Worm (Caenorhabditis elegans) whole organism, mixed stage, embryonic: Measurements from ENCODE around the gene unc-70.
A peak's percentile ranks its signal among the peaks of the same experiment; 100 is the strongest.

Experiments
- M03D4.4 ChIP-seq: sonication (generic microtip); optimal IDR thresholded peaks from 2 replicates; lab custom pipeline; 2017; ENCODE audit warnings: mild to moderate bottlenecking, missing genetic modification characterization, missing compliant biosample characterization
- bed-3 ChIP-seq: fragments of 200-800 bp; sonication (Bioruptor generic); optimal IDR thresholded peaks from 3 replicates; lab custom pipeline; 2018; ENCODE audit warnings: mild to moderate bottlenecking, missing genetic modification characterization, moderate library complexity, missing compliant biosample characterization
- blmp-1 ChIP-seq: fragments of 150-350 bp; optimal IDR thresholded peaks from 2 replicates; lab custom pipeline; 2014; ENCODE audit warnings: missing biosample characterization, missing genetic modification characterization
- ceh-83 ChIP-seq: fragments of 200-800 bp; sonication (Bioruptor generic); optimal IDR thresholded peaks from 2 replicates; lab custom pipeline; 2018; ENCODE audit warnings: mild to moderate bottlenecking, missing genetic modification characterization, missing compliant biosample characterization
- ces-1 ChIP-seq: fragments of 150-350 bp; optimal IDR thresholded peaks from 2 replicates; lab custom pipeline; 2014; ENCODE audit warnings: missing biosample characterization, missing genetic modification reagents, missing genetic modification characterization
- cnd-1 ChIP-seq: fragments of 200-800 bp; sonication (Bioruptor generic); optimal IDR thresholded peaks from 2 replicates; lab custom pipeline; 2018; ENCODE audit warnings: mild to moderate bottlenecking, missing genetic modification characterization, missing compliant biosample characterization
- elt-1 ChIP-seq: sonication (generic microtip); optimal IDR thresholded peaks from 2 replicates; lab custom pipeline; 2017; ENCODE audit warnings: missing genetic modification characterization, mild to moderate bottlenecking, missing compliant biosample characterization, antibody characterized with exemption, moderate library complexity, borderline replicate concordance; ENCODE audit not compliant: insufficient read depth
- elt-3 ChIP-seq: fragments of 150-350 bp; optimal IDR thresholded peaks from 2 replicates; lab custom pipeline; 2014; ENCODE audit warnings: missing biosample characterization, missing genetic modification characterization
- flh-1 ChIP-seq: fragments of 200-800 bp; sonication (Bioruptor generic); optimal IDR thresholded peaks from 2 replicates; lab custom pipeline; 2018; ENCODE audit warnings: mild to moderate bottlenecking, missing genetic modification characterization, moderate library complexity, missing compliant biosample characterization
- ham-2 ChIP-seq: fragments of 200-800 bp; sonication (Bioruptor generic); optimal IDR thresholded peaks from 2 replicates; lab custom pipeline; 2018; ENCODE audit warnings: mild to moderate bottlenecking, missing genetic modification characterization, missing compliant biosample characterization
- lin-13 ChIP-seq: fragments of 150-350 bp; optimal IDR thresholded peaks from 2 replicates; lab custom pipeline; 2014; ENCODE audit warnings: missing biosample characterization, missing genetic modification characterization
- lin-32 ChIP-seq: fragments of 200-800 bp; sonication (Bioruptor generic); optimal IDR thresholded peaks from 2 replicates; lab custom pipeline; 2018; ENCODE audit warnings: mild to moderate bottlenecking, missing genetic modification characterization, missing compliant biosample characterization
- lsy-2 ChIP-seq: fragments of 150-350 bp; optimal IDR thresholded peaks from 2 replicates; lab custom pipeline; 2014; ENCODE audit warnings: missing biosample characterization, missing genetic modification characterization
- mep-1 ChIP-seq: fragments of 150-350 bp; optimal IDR thresholded peaks from 2 replicates; lab custom pipeline; 2017; ENCODE audit warnings: missing biosample characterization, missing genetic modification reagents, missing genetic modification characterization, inconsistent platforms
- nhr-2 ChIP-seq: fragments of 150-350 bp; optimal IDR thresholded peaks from 2 replicates; lab custom pipeline; 2014; ENCODE audit warnings: missing biosample characterization, missing genetic modification characterization
- nhr-237 ChIP-seq: fragments of 150-350 bp; optimal IDR thresholded peaks from 2 replicates; lab custom pipeline; 2014; ENCODE audit warnings: missing biosample characterization, missing genetic modification characterization
- nhr-28 ChIP-seq: fragments of 150-350 bp; optimal IDR thresholded peaks from 2 replicates; lab custom pipeline; 2014; ENCODE audit warnings: missing biosample characterization, missing genetic modification characterization
- nhr-76 ChIP-seq: sonication (generic microtip); optimal IDR thresholded peaks from 2 replicates; lab custom pipeline; 2017; ENCODE audit warnings: missing biosample characterization, missing genetic modification characterization
- pha-4 ChIP-seq: fragments of 150-350 bp; optimal IDR thresholded peaks from 2 replicates; lab custom pipeline; 2018; ENCODE audit warnings: missing biosample characterization, missing genetic modification reagents, missing genetic modification characterization
- sem-2 ChIP-seq: fragments of 200-800 bp; sonication (Bioruptor generic); optimal IDR thresholded peaks from 2 replicates; lab custom pipeline; 2018; ENCODE audit warnings: mild to moderate bottlenecking, missing genetic modification characterization, missing compliant biosample characterization
- snpc-4 ChIP-seq: fragments of 150-350 bp; optimal IDR thresholded peaks from 2 replicates; lab custom pipeline; 2014; ENCODE audit warnings: missing biosample characterization, missing genetic modification characterization
- sptf-1 ChIP-seq: sonication (generic microtip); optimal IDR thresholded peaks from 2 replicates; lab custom pipeline; 2017; ENCODE audit warnings: mild to moderate bottlenecking, missing genetic modification characterization, moderate library complexity, missing compliant biosample characterization
- tbx-8 ChIP-seq: fragments of 200-800 bp; sonication (Bioruptor generic); optimal IDR thresholded peaks from 2 replicates; lab custom pipeline; 2018; ENCODE audit warnings: mild to moderate bottlenecking, missing genetic modification characterization, moderate library complexity, missing compliant biosample characterization
- unc-120 ChIP-seq: sonication (generic microtip); optimal IDR thresholded peaks from 2 replicates; lab custom pipeline; 2017; ENCODE audit warnings: missing genetic modification characterization, missing compliant biosample characterization; ENCODE audit not compliant: poor library complexity, severe bottlenecking
- unc-39 ChIP-seq: fragments of 150-350 bp; optimal IDR thresholded peaks from 2 replicates; lab custom pipeline; 2014; ENCODE audit warnings: missing biosample characterization, missing genetic modification characterization
- unc-62 ChIP-seq: fragments of 150-350 bp; optimal IDR thresholded peaks from 2 replicates; lab custom pipeline; 2014; ENCODE audit warnings: missing biosample characterization, missing genetic modification reagents, missing genetic modification characterization
- zip-8 ChIP-seq: fragments of 150-350 bp; optimal IDR thresholded peaks from 2 replicates; lab custom pipeline; 2014; ENCODE audit warnings: missing biosample characterization, missing genetic modification characterization
- ztf-11 ChIP-seq: fragments of 150-350 bp; optimal IDR thresholded peaks from 2 replicates; lab custom pipeline; 2014; ENCODE audit warnings: missing biosample characterization, missing genetic modification characterization

The unc-70 gene

ce11 chrV:6893681-6894080, 12.5 kb downstream of the unc-70 start:
- TF ChIP-seq unc-120 (tag; lab: Kevin White, UChicago): peak; percentile 74
- peak; percentile 23 for TF ChIP-seq ces-1 (GFP tag; lab: Kevin White, UChicago)
- TF ChIP-seq M03D4.4: no peak
- TF ChIP-seq, all 35 proteins: peak for 2

- TF ChIP-seq nhr-2 (tag; lab: Kevin White, UChicago): no peak
- no peak for TF ChIP-seq lin-13 (tag; lab: Kevin White, UChicago)
- no peak for TF ChIP-seq ztf-11
- TF ChIP-seq lsy-2 (tag; lab: Kevin White, UChicago): no peak
- no peak for TF ChIP-seq unc-120 (tag; lab: Kevin White, UChicago)
- no peak for TF ChIP-seq flh-1 (GFP tag; lab: Kevin White, UChicago)
- TF ChIP-seq zip-8: no peak
- no peak for TF ChIP-seq lin-32
- TF ChIP-seq elt-3 (tag; lab: Kevin White, UChicago): no peak
- TF ChIP-seq ham-2: no peak
- TF ChIP-seq sem-2 (GFP tag; lab: Kevin White, UChicago): no peak
These were observed 13.6 kb downstream of the unc-70 start, which contains the start of gene K11C4.2 for ce11 chrV:6894778-6895177. Gene K11C4.2 (plus strand): TSS chrV:6895078.

ce11 chrV:6896700-6897099, 15.6 kb downstream of the unc-70 start, which contains the start of gene K11C4.1:
Gene K11C4.1 (plus strand): TSS chrV:6897000.
- no peak for TF ChIP-seq bed-3 (GFP tag; lab: Kevin White, UChicago)
- no peak for TF ChIP-seq elt-1 (tag; lab: Kevin White, UChicago)
- TF ChIP-seq cnd-1 (tag; lab: Kevin White, UChicago): no peak
- TF ChIP-seq elt-3 (tag; lab: Kevin White, UChicago): no peak
- no peak for TF ChIP-seq nhr-237 (tag; lab: Kevin White, UChicago)
- TF ChIP-seq ceh-83: no peak
- no peak for TF ChIP-seq mep-1
- no peak for TF ChIP-seq pha-4 (tag; lab: Kevin White, UChicago)
- TF ChIP-seq snpc-4: no peak
- TF ChIP-seq unc-39 (tag; lab: Kevin White, UChicago): no peak
- no peak for TF ChIP-seq nhr-28
- no peak for TF ChIP-seq nhr-76 (tag; lab: Kevin White, UChicago)
- TF ChIP-seq unc-62 (GFP tag; lab: Kevin White, UChicago): no peak

ce11 chrV:6900173-6900638, 19.1 kb downstream of the unc-70 start, which contains the start of gene odc-1:
Gene odc-1 (minus strand): TSS chrV:6900223.
- no peak for TF ChIP-seq unc-62 (GFP tag; lab: Kevin White, UChicago)
- TF ChIP-seq lsy-2 (tag; lab: Kevin White, UChicago): no peak
- TF ChIP-seq nhr-237 (tag; lab: Kevin White, UChicago): no peak
- TF ChIP-seq M03D4.4: no peak
- TF ChIP-seq sem-2 (GFP tag; lab: Kevin White, UChicago): no peak
- TF ChIP-seq ztf-11: no peak
- TF ChIP-seq sptf-1 (tag; lab: Kevin White, UChicago): no peak
- no peak for TF ChIP-seq pha-4 (tag; lab: Kevin White, UChicago)
- TF ChIP-seq blmp-1 (tag; lab: Kevin White, UChicago): no peak
- TF ChIP-seq ham-2: no peak

- TF ChIP-seq unc-39 (tag; lab: Kevin White, UChicago) (no peak), lsy-2 (tag; lab: Kevin White, UChicago) (no peak), tbx-8 (GFP tag; lab: Kevin White, UChicago) (no peak), nhr-2 (tag; lab: Kevin White, UChicago) (no peak), blmp-1 (tag; lab: Kevin White, UChicago) (no peak), mep-1 (no peak)
- TF ChIP-seq, all 35 proteins: peak for 0
These were observed 19.9 kb downstream of the unc-70 start for ce11 chrV:6900814-6901592.
